Worm (Caenorhabditis elegans): ENCODE data around the gene dpyd-1.

ce11 chrX:5485284-5485927 lies 17.7 kb downstream of the dpyd-1 start:
- no peak for TF ChIP-seq nhr-237 (tag; optimal IDR thresholded peaks at IDR 0.05)
- TF ChIP-seq ztf-11 (tag; optimal IDR thresholded peaks at IDR 0.05): no peak
- no peak for TF ChIP-seq pha-4 (tag; optimal IDR thresholded peaks at IDR 0.05)
- no peak for TF ChIP-seq unc-39 (tag; optimal IDR thresholded peaks at IDR 0.05)
- TF ChIP-seq nhr-12 (tag; optimal IDR thresholded peaks at IDR 0.05): no peak
- TF ChIP-seq ces-1 (GFP tag; optimal IDR thresholded peaks at IDR 0.05): no peak
- no peak for TF ChIP-seq lin-13 (tag; optimal IDR thresholded peaks at IDR 0.05)

All from whole organism, mixed stage, embryonic.